Worm (Caenorhabditis elegans) whole organism, late embryonic: Measurements from ENCODE around the gene str-88.

Experiments used
- C08G9.2 ChIP-seq: sonication (generic microtip); optimal IDR thresholded peaks from 2 replicates; lab custom pipeline; 2016; ENCODE audit warnings: mild to moderate bottlenecking, missing genetic modification characterization, moderate library complexity, missing compliant biosample characterization
- C38D4.7 ChIP-seq: fragments of 200-800 bp; sonication (Bioruptor generic); optimal IDR thresholded peaks from 2 replicates; lab custom pipeline; 2018; ENCODE audit warnings: mild to moderate bottlenecking, missing genetic modification characterization, moderate library complexity, missing compliant biosample characterization
- F13H6.1 ChIP-seq: sonication (generic microtip); optimal IDR thresholded peaks from 2 replicates; lab custom pipeline; 2016; ENCODE audit warnings: missing genetic modification characterization, missing compliant biosample characterization
- K02D7.2 ChIP-seq: sonication (generic microtip); optimal IDR thresholded peaks from 2 replicates; lab custom pipeline; 2017; ENCODE audit warnings: mild to moderate bottlenecking, missing genetic modification characterization, missing compliant biosample characterization
- T23F11.4 ChIP-seq: fragments of 200-800 bp; sonication (Bioruptor generic); optimal IDR thresholded peaks from 2 replicates; lab custom pipeline; 2018; ENCODE audit warnings: mild to moderate bottlenecking, missing genetic modification characterization, missing compliant biosample characterization
- Y22D7AL.16 ChIP-seq: sonication (generic microtip); optimal IDR thresholded peaks from 2 replicates; lab custom pipeline; 2016; ENCODE audit warnings: missing genetic modification characterization, missing compliant biosample characterization
- ahr-1 ChIP-seq: sonication (generic microtip); optimal IDR thresholded peaks from 2 replicates; lab custom pipeline; 2016; ENCODE audit warnings: missing genetic modification characterization, missing compliant biosample characterization
- ama-1 ChIP-seq: fragments of 150-350 bp; optimal IDR thresholded peaks from 2 replicates; lab custom pipeline; 2014
- ceh-2 ChIP-seq: sonication (generic microtip); optimal IDR thresholded peaks from 2 replicates; lab custom pipeline; 2016; ENCODE audit warnings: missing genotype, missing genetic modification characterization, missing compliant biosample characterization
- ceh-22 ChIP-seq: sonication (generic microtip); optimal IDR thresholded peaks from 2 replicates; lab custom pipeline; 2017; ENCODE audit warnings: missing biosample characterization, missing genetic modification characterization
- ceh-24 ChIP-seq: sonication (generic microtip); optimal IDR thresholded peaks from 2 replicates; lab custom pipeline; 2016; ENCODE audit warnings: mild to moderate bottlenecking, missing genetic modification characterization, missing compliant biosample characterization
- ceh-30 ChIP-seq: fragments of 150-350 bp; optimal IDR thresholded peaks from 2 replicates; lab custom pipeline; 2014; ENCODE audit warnings: missing biosample characterization, missing genetic modification characterization
- ceh-31 ChIP-seq: sonication (generic microtip); optimal IDR thresholded peaks from 2 replicates; lab custom pipeline; 2016; ENCODE audit warnings: missing genetic modification characterization, missing compliant biosample characterization
- ceh-34 ChIP-seq: sonication (generic microtip); optimal IDR thresholded peaks from 2 replicates; lab custom pipeline; 2016; ENCODE audit warnings: mild to moderate bottlenecking, missing genetic modification characterization, missing compliant biosample characterization
- ceh-48 ChIP-seq: sonication (generic microtip); optimal IDR thresholded peaks from 2 replicates; lab custom pipeline; 2016; ENCODE audit warnings: missing genetic modification characterization, inconsistent platforms, missing compliant biosample characterization
- ceh-9 ChIP-seq: sonication (generic microtip); optimal IDR thresholded peaks from 2 replicates; lab custom pipeline; 2016; ENCODE audit warnings: mild to moderate bottlenecking, missing genetic modification characterization, inconsistent platforms, missing compliant biosample characterization
- dve-1 ChIP-seq: sonication (generic microtip); optimal IDR thresholded peaks from 2 replicates; lab custom pipeline; 2017; ENCODE audit warnings: antibody characterized with exemption, mild to moderate bottlenecking, missing genetic modification characterization, missing compliant biosample characterization
- elt-2 ChIP-seq: sonication (generic microtip); optimal IDR thresholded peaks from 2 replicates; lab custom pipeline; 2016; ENCODE audit warnings: missing genetic modification reagents, missing genetic modification characterization, missing compliant biosample characterization
- elt-4 ChIP-seq: sonication (generic microtip); optimal IDR thresholded peaks from 2 replicates; lab custom pipeline; 2016; ENCODE audit warnings: missing genetic modification characterization, missing compliant biosample characterization
- ets-4 ChIP-seq: sonication (generic microtip); optimal IDR thresholded peaks from 2 replicates; lab custom pipeline; 2016; ENCODE audit warnings: missing genetic modification characterization, missing compliant biosample characterization
- fax-1 ChIP-seq: sonication (generic microtip); optimal IDR thresholded peaks from 2 replicates; lab custom pipeline; 2016; ENCODE audit warnings: missing genotype, missing genetic modification characterization, missing compliant biosample characterization
- gmeb-2 ChIP-seq: sonication (generic microtip); optimal IDR thresholded peaks from 2 replicates; lab custom pipeline; 2016; ENCODE audit warnings: missing genetic modification characterization, inconsistent platforms, missing compliant biosample characterization
- hlh-13 ChIP-seq: fragments of 200-800 bp; sonication (Bioruptor generic); optimal IDR thresholded peaks from 2 replicates; lab custom pipeline; 2018; ENCODE audit warnings: mild to moderate bottlenecking, missing genetic modification characterization, missing compliant biosample characterization
- hlh-15 ChIP-seq: sonication (generic microtip); optimal IDR thresholded peaks from 2 replicates; lab custom pipeline; 2016; ENCODE audit warnings: missing genetic modification characterization, missing compliant biosample characterization
- hlh-6 ChIP-seq: sonication (generic microtip); optimal IDR thresholded peaks from 2 replicates; lab custom pipeline; 2016; ENCODE audit warnings: missing genotype, missing genetic modification characterization, missing compliant biosample characterization
- hlh-8 ChIP-seq: sonication (generic microtip); optimal IDR thresholded peaks from 2 replicates; lab custom pipeline; 2016; ENCODE audit warnings: missing genotype, missing genetic modification characterization, missing compliant biosample characterization
- lim-6 ChIP-seq: sonication (generic microtip); optimal IDR thresholded peaks from 2 replicates; lab custom pipeline; 2016; ENCODE audit warnings: missing genetic modification characterization, missing compliant biosample characterization
- mec-3 ChIP-seq: sonication (generic microtip); optimal IDR thresholded peaks from 2 replicates; lab custom pipeline; 2016; ENCODE audit warnings: borderline replicate concordance, missing genetic modification characterization, missing compliant biosample characterization
- nhr-232 ChIP-seq: sonication (generic microtip); optimal IDR thresholded peaks from 2 replicates; lab custom pipeline; 2016; ENCODE audit warnings: missing genetic modification characterization, missing compliant biosample characterization
- pat-9 ChIP-seq: fragments of 200-800 bp; sonication (Bioruptor generic); optimal IDR thresholded peaks from 2 replicates; lab custom pipeline; 2018; ENCODE audit warnings: mild to moderate bottlenecking, missing genetic modification characterization, moderate library complexity, missing compliant biosample characterization
- pha-4 ChIP-seq: fragments of 150-350 bp; optimal IDR thresholded peaks from 2 replicates; lab custom pipeline; 2018; ENCODE audit warnings: missing biosample characterization, missing genetic modification reagents, missing genetic modification characterization
- pros-1 ChIP-seq: fragments of 150-350 bp; optimal IDR thresholded peaks from 2 replicates; lab custom pipeline; 2014; ENCODE audit warnings: missing biosample characterization, missing genetic modification reagents, missing genetic modification characterization
- ref-2 ChIP-seq: sonication (generic microtip); optimal IDR thresholded peaks from 2 replicates; lab custom pipeline; 2016; ENCODE audit warnings: missing genetic modification characterization, missing compliant biosample characterization
- rnt-1 ChIP-seq: sonication (generic microtip); optimal IDR thresholded peaks from 2 replicates; lab custom pipeline; 2016; ENCODE audit warnings: missing genetic modification characterization, missing compliant biosample characterization
- sdc-2 ChIP-seq: sonication (generic microtip); optimal IDR thresholded peaks from 2 replicates; lab custom pipeline; 2016; ENCODE audit warnings: missing genotype, missing genetic modification characterization, missing compliant biosample characterization
- tbx-2 ChIP-seq: sonication (generic microtip); optimal IDR thresholded peaks from 2 replicates; lab custom pipeline; 2016; ENCODE audit warnings: missing genetic modification characterization, missing compliant biosample characterization
- ttx-3 ChIP-seq: sonication (generic microtip); optimal IDR thresholded peaks from 2 replicates; lab custom pipeline; 2016; ENCODE audit warnings: missing genetic modification reagents, missing genetic modification characterization, missing compliant biosample characterization
- unc-3 ChIP-seq, 2 experiments: fragments of 200-800 bp in 1 of 2; sonication (Bioruptor generic) in 1 of 2; sonication (generic microtip) in 1 of 2; conservative IDR thresholded peaks in 1 of 2; optimal IDR thresholded peaks in 1 of 2; 2 replicates each; pipeline versions ENCODE4 v1.3.6 to Lab custom; 2016 to 2022; ENCODE audit warnings: missing compliant biosample characterization in 2 of 2, missing genetic modification characterization in 2 of 2, missing genetic modification reagents in 1 of 2
- unc-55 ChIP-seq: sonication (generic microtip); optimal IDR thresholded peaks from 2 replicates; lab custom pipeline; 2017; ENCODE audit warnings: missing biosample characterization, missing genetic modification reagents, missing genetic modification characterization
- unc-86 ChIP-seq: sonication (generic microtip); optimal IDR thresholded peaks from 2 replicates; lab custom pipeline; 2016; ENCODE audit warnings: missing genetic modification characterization, missing compliant biosample characterization
- zip-5 ChIP-seq: sonication (generic microtip); optimal IDR thresholded peaks from 2 replicates; lab custom pipeline; 2016; ENCODE audit warnings: missing genetic modification characterization, missing compliant biosample characterization

The str-88 gene

ce11 chrV:15412625-15413024 is 29.0 kb upstream of the str-88 start, which contains the start of gene srbc-63:
TSS of gene srbc-63 (minus strand) at chrV:15412725.
- no peak for TF ChIP-seq C08G9.2 (tag; lab: Kevin White, UChicago)
- TF ChIP-seq zip-5 (tag; lab: Kevin White, UChicago) = no peak
- no peak for TF ChIP-seq ceh-22 (tag; lab: Kevin White, UChicago)
- no peak for TF ChIP-seq ceh-34 (tag; lab: Kevin White, UChicago)
- TF ChIP-seq tbx-2 (tag; lab: Kevin White, UChicago) = no peak
- TF ChIP-seq hlh-13 (GFP tag; lab: Kevin White, UChicago) = no peak
- TF ChIP-seq elt-2 = no peak
- TF ChIP-seq sdc-2 (tag; lab: Kevin White, UChicago) = no peak
- no peak for TF ChIP-seq pha-4 (tag; lab: Kevin White, UChicago)
- TF ChIP-seq hlh-15 = no peak
- TF ChIP-seq ref-2 = no peak
- TF ChIP-seq ceh-24 = no peak
- no peak for TF ChIP-seq nhr-232 (tag; lab: Kevin White, UChicago)
- no peak for TF ChIP-seq ceh-9 (tag; lab: Kevin White, UChicago)
- TF ChIP-seq, all 69 proteins: peak for 0

- TF ChIP-seq K02D7.2 (tag; lab: Kevin White, UChicago) (no peak), unc-55 (GFP tag; lab: Kevin White, UChicago) (no peak), F13H6.1 (no peak), ama-1 (lab: Kevin White, UChicago) (no peak), C38D4.7 (GFP tag; lab: Kevin White, UChicago) (no peak), Y22D7AL.16 (tag; lab: Kevin White, UChicago) (no peak), tbx-2 (tag; lab: Kevin White, UChicago) (no peak), lim-6 (tag; lab: Kevin White, UChicago) (no peak), gmeb-2 (tag; lab: Kevin White, UChicago) (no peak), pros-1 (tag; lab: Kevin White, UChicago) (no peak), mec-3 (tag; lab: Kevin White, UChicago) (no peak), ceh-30 (tag; lab: Kevin White, UChicago) (no peak), ceh-2 (no peak), dve-1 (tag; lab: Kevin White, UChicago) (no peak)
These were observed 23.3 kb upstream of the str-88 start, which contains the start of gene srh-257 for ce11 chrV:15406928-15407327. TSS of gene srh-257 (plus strand) at chrV:15407228.

- TF ChIP-seq Y22D7AL.16 (tag; lab: Kevin White, UChicago) (no peak), nhr-232 (tag; lab: Kevin White, UChicago) (no peak)
These were observed 21.2 kb upstream of the str-88 start, which contains the start of gene srh-258 for ce11 chrV:15404859-15405258. TSS of gene srh-258 (plus strand) at chrV:15405159.

DNA sequence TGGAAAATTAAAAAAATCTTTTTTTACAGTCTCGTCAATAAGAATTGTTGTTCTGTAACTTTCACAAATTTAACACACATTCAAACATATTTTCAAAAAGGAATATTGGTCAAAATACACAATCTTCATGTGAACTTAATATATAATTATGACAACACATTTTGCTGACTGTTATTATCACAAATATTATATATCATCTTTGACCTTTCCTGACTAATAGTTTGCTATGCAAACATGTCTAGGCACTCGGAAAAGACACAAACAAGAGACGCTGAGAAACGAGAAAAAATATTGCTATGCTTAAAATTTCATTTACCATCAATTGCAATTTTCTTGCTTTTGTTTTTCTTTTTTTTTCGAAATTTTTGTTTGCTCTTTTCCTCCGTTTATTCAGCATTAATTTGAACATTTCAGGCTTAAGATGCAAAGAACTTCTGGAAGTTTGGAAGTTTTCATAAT is 18.2 kb upstream of the str-88 start, which contains the start of gene fbxa-135:
fbxa-135 (plus strand) TSS at position 409 of the 459 bp plus-strand sequence.
- no peak for TF ChIP-seq unc-3 (GFP tag; conservative IDR thresholded peaks at IDR 0.05; lab: Robert Waterston, UW)
- no peak for TF ChIP-seq unc-3 (tag; optimal IDR thresholded peaks at IDR 0.05; lab: Kevin White, UChicago)
- TF ChIP-seq ttx-3 = no peak
- TF ChIP-seq ceh-34 (tag; lab: Kevin White, UChicago) = no peak
- no peak for TF ChIP-seq ceh-2
- no peak for TF ChIP-seq ceh-31 (tag; lab: Kevin White, UChicago)
- TF ChIP-seq ahr-1 (tag; lab: Kevin White, UChicago) = no peak
- TF ChIP-seq T23F11.4 (GFP tag; lab: Kevin White, UChicago) = no peak
- no peak for TF ChIP-seq elt-4
- TF ChIP-seq hlh-8 (tag; lab: Kevin White, UChicago) = no peak
- TF ChIP-seq unc-86 (tag; lab: Kevin White, UChicago) = no peak
- TF ChIP-seq ceh-48 (tag; lab: Kevin White, UChicago) = no peak
- TF ChIP-seq ets-4 (tag; lab: Kevin White, UChicago) = no peak
- no peak for TF ChIP-seq rnt-1 (tag; lab: Kevin White, UChicago)
- TF ChIP-seq pat-9 (tag; lab: Kevin White, UChicago) = no peak
- no peak for TF ChIP-seq fax-1 (tag; lab: Kevin White, UChicago)
- no peak for TF ChIP-seq pha-4 (tag; lab: Kevin White, UChicago)
- TF ChIP-seq ceh-9 (tag; lab: Kevin White, UChicago) = no peak
- TF ChIP-seq ref-2 = no peak
- no peak for TF ChIP-seq hlh-6
